Worm (Caenorhabditis elegans) whole organism, L2 larva: ENCODE measurements around the gene srj-52.

Experiments
- F13H6.1 ChIP-seq: sonication (generic microtip); optimal IDR thresholded peaks from 2 replicates; lab custom pipeline; 2016; ENCODE audit warnings: missing genetic modification characterization, missing compliant biosample characterization
- R02D3.7 ChIP-seq: fragments of 150-350 bp; optimal IDR thresholded peaks from 2 replicates; lab custom pipeline; 2014; ENCODE audit warnings: missing biosample characterization, missing genetic modification characterization
- ZK546.5 ChIP-seq: sonication (generic microtip); optimal IDR thresholded peaks from 2 replicates; lab custom pipeline; 2017; ENCODE audit warnings: missing biosample characterization, missing genetic modification characterization
- ama-1 ChIP-seq: fragments of 150-350 bp; optimal IDR thresholded peaks from 2 replicates; lab custom pipeline; 2018; ENCODE audit warnings: inconsistent platforms
- ceh-82 ChIP-seq: fragments of 150-350 bp; optimal IDR thresholded peaks from 2 replicates; lab custom pipeline; 2014; ENCODE audit warnings: missing biosample characterization, missing genetic modification characterization
- egl-27 ChIP-seq: sonication (generic microtip); optimal IDR thresholded peaks from 3 replicates; lab custom pipeline; 2017; ENCODE audit warnings: missing biosample characterization, missing genetic modification reagents, missing genetic modification characterization
- elt-3 ChIP-seq: sonication (generic microtip); optimal IDR thresholded peaks from 2 replicates; lab custom pipeline; 2017; ENCODE audit warnings: missing biosample characterization, missing genetic modification characterization
- fos-1 ChIP-seq: fragments of 150-350 bp; optimal IDR thresholded peaks from 2 replicates; lab custom pipeline; 2014; ENCODE audit warnings: missing biosample characterization, missing genetic modification characterization
- nhr-21 ChIP-seq: fragments of 150-350 bp; optimal IDR thresholded peaks from 2 replicates; lab custom pipeline; 2014; ENCODE audit warnings: missing biosample characterization, missing genetic modification characterization
- nhr-25 ChIP-seq: fragments of 150-350 bp; sonication (generic microtip); optimal IDR thresholded peaks from 3 replicates; lab custom pipeline; 2014; ENCODE audit warnings: missing biosample characterization, missing genetic modification characterization
- sem-4 ChIP-seq: fragments of 150-350 bp; optimal IDR thresholded peaks from 2 replicates; lab custom pipeline; 2014; ENCODE audit warnings: missing biosample characterization, missing genetic modification reagents, missing genetic modification characterization
- skn-1 ChIP-seq: sonication (generic microtip); optimal IDR thresholded peaks from 2 replicates; lab custom pipeline; 2017; ENCODE audit warnings: missing biosample characterization, missing genetic modification characterization
- unc-55 ChIP-seq: fragments of 150-350 bp; sonication (generic microtip); optimal IDR thresholded peaks from 3 replicates; lab custom pipeline; 2014; ENCODE audit warnings: missing biosample characterization, missing genetic modification reagents, missing genetic modification characterization

DNA sequence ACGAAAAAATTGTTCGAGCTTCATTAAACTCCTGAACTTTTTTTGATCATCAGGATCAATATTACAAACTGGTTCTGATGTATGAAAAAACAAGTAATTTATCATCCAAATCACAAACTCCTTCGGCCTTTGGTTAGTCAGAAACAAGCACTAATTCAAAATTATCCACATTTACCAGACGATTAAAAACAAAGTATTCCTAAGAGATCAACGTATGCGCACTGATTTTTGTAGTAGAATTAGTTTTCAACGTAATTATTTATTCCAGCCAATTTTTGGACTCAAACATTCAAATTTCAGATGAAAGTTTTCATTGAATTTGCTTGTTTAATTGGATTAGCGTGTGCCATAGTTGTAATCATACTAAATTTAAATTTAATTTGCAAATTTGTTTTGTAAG is 11.1 kb upstream of the srj-52 start, which contains the start of gene srbc-38:
- TF ChIP-seq ama-1 (lab: Kevin White, UChicago) (no peak), F13H6.1 (tag; lab: Kevin White, UChicago) (no peak), skn-1 (tag; lab: Kevin White, UChicago) (no peak), nhr-25 (no peak), unc-55 (no peak), egl-27 (tag; lab: Kevin White, UChicago) (no peak), nhr-21 (tag; lab: Kevin White, UChicago) (no peak), fos-1 (tag; lab: Kevin White, UChicago) (no peak), elt-3 (tag; lab: Kevin White, UChicago) (no peak), ZK546.5 (tag; lab: Kevin White, UChicago) (no peak), ceh-82 (tag; lab: Kevin White, UChicago) (no peak), sem-4 (tag; lab: Kevin White, UChicago) (no peak), R02D3.7 (no peak)
